Fruit fly (Drosophila melanogaster): ENCODE measurements around the gene CG7632.
A peak's percentile ranks its signal among the peaks of the same experiment; 100 is the strongest.

CG7632 gene

dm6 chr3L:21276296-21277257 is 27.9 kb upstream of the CG7632 start:
- TF ChIP-seq ttk (optimal IDR thresholded peaks at IDR 0.05) (peak; percentile 45), insv (optimal IDR thresholded peaks at IDR 0.05) (no peak), h (optimal IDR thresholded peaks at IDR 0.05) (no peak), psq (optimal IDR thresholded peaks at IDR 0.05) (no peak)

DNA sequence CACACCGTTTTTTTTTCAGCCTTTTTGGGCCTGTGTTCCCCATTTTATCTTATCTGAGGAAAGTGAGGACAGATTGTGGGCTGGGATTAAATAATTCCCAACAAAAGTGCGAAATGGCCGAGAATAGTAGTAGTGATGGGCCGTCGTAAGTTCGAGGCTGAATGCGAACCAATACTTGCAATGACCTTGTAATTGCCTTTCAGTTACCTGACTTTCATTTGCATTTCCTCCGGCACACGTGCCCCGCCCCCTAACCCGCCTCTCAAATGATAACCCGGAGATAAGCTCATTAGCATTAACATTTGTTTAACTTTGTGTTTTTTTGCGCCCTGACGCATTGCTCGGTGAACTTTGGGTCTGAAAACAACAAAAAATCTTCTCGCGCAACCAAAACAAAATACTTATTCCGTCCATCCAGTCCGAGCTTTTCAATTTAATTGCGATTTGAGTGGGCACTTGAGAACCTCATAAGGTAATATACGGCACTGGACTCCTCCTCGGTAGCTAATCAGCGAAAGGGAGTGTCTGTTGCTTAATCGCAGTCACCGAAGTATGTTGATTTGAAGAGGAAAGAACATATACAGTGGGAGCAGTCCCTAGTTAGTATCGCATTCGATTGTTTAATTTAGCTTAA is 26.5 kb upstream of the CG7632 start:
- TF ChIP-seq h (optimal IDR thresholded peaks at IDR 0.05) (no peak), psq (optimal IDR thresholded peaks at IDR 0.05) (no peak), ttk (optimal IDR thresholded peaks at IDR 0.05) (no peak)

dm6 chr3L:21279168-21279567 is 25.3 kb upstream of the CG7632 start:
- TF ChIP-seq Myc (optimal IDR thresholded peaks at IDR 0.05): no peak

- TF ChIP-seq Myc (optimal IDR thresholded peaks at IDR 0.05) (no peak), Sin3A (optimal IDR thresholded peaks at IDR 0.05) (no peak), ttk (optimal IDR thresholded peaks at IDR 0.05) (no peak), h (optimal IDR thresholded peaks at IDR 0.05) (no peak), psq (optimal IDR thresholded peaks at IDR 0.05) (no peak), insv (optimal IDR thresholded peaks at IDR 0.05) (no peak)
These were observed 24.5 kb upstream of the CG7632 start, which contains the start of gene AcCoAS for dm6 chr3L:21279876-21280566. Gene AcCoAS, minus strand, starts transcription at chr3L:21280243.

DNA sequence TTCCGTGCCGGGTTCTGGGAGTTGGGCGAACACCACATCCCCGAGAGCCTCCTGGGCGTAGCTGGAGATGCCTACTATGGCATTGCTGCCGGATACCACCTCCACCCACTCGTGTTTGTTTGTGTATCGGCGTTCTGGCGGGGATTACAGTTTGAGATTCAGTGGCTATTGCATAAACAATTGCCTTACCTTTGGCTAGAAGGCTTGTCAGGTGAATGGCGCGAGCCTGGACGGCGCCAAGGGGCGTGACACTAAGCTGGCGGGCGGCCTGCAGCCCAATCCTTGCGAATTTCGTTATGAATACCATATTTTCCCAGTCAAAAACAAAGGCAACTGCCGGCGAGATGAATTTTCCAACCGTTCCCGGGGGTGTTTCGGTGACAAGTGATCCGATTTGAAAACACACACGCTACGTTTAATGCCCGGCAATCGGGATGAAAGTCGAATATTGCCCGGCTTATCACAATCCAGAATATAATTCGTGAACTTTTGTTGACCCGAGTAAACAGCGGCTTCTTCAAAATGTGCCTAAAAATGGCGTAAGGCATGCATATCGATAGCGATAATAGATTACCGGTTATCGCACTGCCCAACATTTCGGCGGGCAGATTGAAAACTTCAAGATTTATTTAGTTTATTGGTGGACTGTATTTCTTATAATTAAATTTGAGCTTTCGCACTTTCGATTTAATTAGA is 23.4 kb upstream of the CG7632 start, which contains the start of gene ppl:
Gene ppl (minus strand): TSS at position 511 of the 696 bp plus-strand sequence.
- TF ChIP-seq ttk (optimal IDR thresholded peaks at IDR 0.05): no peak
- TF ChIP-seq h (optimal IDR thresholded peaks at IDR 0.05): no peak
- no peak for TF ChIP-seq psq (optimal IDR thresholded peaks at IDR 0.05)

dm6 chr3L:21281706-21282105 is 22.8 kb upstream of the CG7632 start:
- TF ChIP-seq ttk (optimal IDR thresholded peaks at IDR 0.05): no peak
- TF ChIP-seq Myc (optimal IDR thresholded peaks at IDR 0.05): no peak
- no peak for TF ChIP-seq h (optimal IDR thresholded peaks at IDR 0.05)
- no peak for TF ChIP-seq Sin3A (optimal IDR thresholded peaks at IDR 0.05)
- TF ChIP-seq insv (optimal IDR thresholded peaks at IDR 0.05): no peak
- no peak for TF ChIP-seq psq (optimal IDR thresholded peaks at IDR 0.05)

DNA sequence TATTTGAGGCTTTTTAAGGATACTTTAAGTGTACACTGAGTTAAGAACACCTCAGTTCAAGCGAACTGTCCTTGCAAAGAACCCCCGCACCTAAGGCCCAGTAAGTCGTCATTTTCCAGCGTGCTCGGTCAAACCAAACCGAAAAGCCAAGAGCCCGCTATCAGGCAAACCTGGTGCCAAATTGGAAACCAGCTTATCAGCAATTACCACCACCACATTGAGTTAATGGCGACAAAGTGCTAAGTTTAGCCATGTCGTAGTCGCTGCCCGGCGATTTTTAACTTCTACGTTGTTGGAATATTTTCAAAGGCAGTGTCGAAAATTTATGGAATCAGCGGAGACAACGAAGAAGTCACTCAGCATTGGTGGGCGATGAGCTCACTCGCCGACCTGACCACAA is 21.8 kb upstream of the CG7632 start:
- TF ChIP-seq ttk (optimal IDR thresholded peaks at IDR 0.05) (no peak), Myc (optimal IDR thresholded peaks at IDR 0.05) (no peak), psq (optimal IDR thresholded peaks at IDR 0.05) (no peak), Sin3A (optimal IDR thresholded peaks at IDR 0.05) (no peak), insv (optimal IDR thresholded peaks at IDR 0.05) (no peak), h (optimal IDR thresholded peaks at IDR 0.05) (no peak)

DNA sequence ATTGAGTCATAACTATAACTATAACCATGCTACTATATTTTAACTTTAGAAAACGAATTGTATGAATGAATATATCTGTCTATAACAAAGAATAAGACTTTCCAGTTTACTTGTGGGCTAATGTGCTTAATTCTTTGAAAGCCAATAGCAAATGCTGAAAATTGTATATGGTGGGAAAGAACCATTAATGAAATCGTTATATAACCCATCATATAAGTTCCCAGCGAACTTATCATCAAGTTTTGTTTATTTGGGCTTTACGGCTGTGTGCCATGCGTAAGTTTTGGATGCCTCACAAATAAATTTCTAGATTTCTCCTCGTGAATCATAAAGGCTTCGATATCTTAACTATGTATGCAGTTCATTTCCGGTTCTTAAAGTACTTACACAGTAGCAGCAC is 20.7 kb upstream of the CG7632 start:
- TF ChIP-seq Myc (optimal IDR thresholded peaks at IDR 0.05): no peak
- TF ChIP-seq psq (optimal IDR thresholded peaks at IDR 0.05): no peak
- no peak for TF ChIP-seq h (optimal IDR thresholded peaks at IDR 0.05)
- no peak for TF ChIP-seq ttk (optimal IDR thresholded peaks at IDR 0.05)
- TF ChIP-seq insv (optimal IDR thresholded peaks at IDR 0.05): no peak
- no peak for TF ChIP-seq Sin3A (optimal IDR thresholded peaks at IDR 0.05)

dm6 chr3L:21284720-21285638 is 19.5 kb upstream of the CG7632 start:
- TF ChIP-seq ttk (optimal IDR thresholded peaks at IDR 0.05): no peak
- TF ChIP-seq Myc (optimal IDR thresholded peaks at IDR 0.05): no peak
- no peak for TF ChIP-seq psq (optimal IDR thresholded peaks at IDR 0.05)
- TF ChIP-seq h (optimal IDR thresholded peaks at IDR 0.05): no peak
- TF ChIP-seq Sin3A (optimal IDR thresholded peaks at IDR 0.05): no peak
- TF ChIP-seq insv (optimal IDR thresholded peaks at IDR 0.05): no peak

DNA sequence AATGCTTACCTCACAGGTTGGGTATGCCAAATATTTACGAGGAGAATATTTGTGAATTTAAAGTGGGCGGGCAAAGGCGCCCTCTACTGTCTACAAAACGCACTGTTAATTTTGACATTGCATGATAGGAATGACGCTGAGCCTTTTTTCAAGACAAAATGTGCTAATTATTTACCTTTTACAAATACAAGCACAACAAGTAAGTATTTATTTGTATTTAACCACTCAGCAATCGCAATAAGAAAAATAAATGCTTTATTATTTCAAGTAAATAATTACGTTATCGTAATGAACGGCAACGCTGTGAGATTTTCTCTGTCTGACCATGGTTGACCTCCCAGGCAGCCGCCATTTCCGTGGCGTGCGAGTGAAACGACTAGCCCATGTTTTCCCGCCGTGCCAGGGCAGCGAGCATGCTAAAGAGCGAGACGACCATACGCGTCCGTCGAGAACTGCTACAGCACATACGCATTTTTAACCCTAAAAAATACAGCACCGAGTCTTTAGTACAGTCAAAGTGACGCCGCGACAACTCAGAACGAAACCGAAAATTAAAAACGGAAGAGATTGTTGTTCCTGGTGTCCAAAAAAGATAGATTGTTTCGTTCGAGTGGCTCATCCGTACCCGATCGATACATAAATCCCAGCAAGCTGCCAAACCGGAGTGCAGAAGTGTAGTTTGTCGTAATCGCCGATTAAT is 18.7 kb upstream of the CG7632 start, which contains the start of the genes CG12974 and pzg:
Gene CG12974 (minus strand): TSS at position 324 of the 700 bp plus-strand sequence.
Gene pzg (plus strand): TSS at position 461 of the 700 bp plus-strand sequence.
- TF ChIP-seq ttk (optimal IDR thresholded peaks at IDR 0.05): no peak
- no peak for TF ChIP-seq h (optimal IDR thresholded peaks at IDR 0.05)
- TF ChIP-seq insv (optimal IDR thresholded peaks at IDR 0.05): no peak
- no peak for TF ChIP-seq Sin3A (optimal IDR thresholded peaks at IDR 0.05)
